Worm (Caenorhabditis elegans) whole organism, L4 larva: ENCODE measurements around the gene rsp-6.

ENCODE experiments used
- F37D6.2 ChIP-seq: sonication (generic microtip); optimal IDR thresholded peaks from 2 replicates; lab custom pipeline; 2016; ENCODE audit warnings: mild to moderate bottlenecking, missing genetic modification characterization, missing compliant biosample characterization
- T20F7.1 ChIP-seq: fragments of 200-800 bp; sonication (Bioruptor generic); optimal IDR thresholded peaks from 2 replicates; lab custom pipeline; 2018; ENCODE audit warnings: mild to moderate bottlenecking, missing genetic modification characterization, missing compliant biosample characterization
- T26A8.4 ChIP-seq: fragments of 200-800 bp; sonication (Bioruptor generic); IDR thresholded peaks from 2 replicates; pipeline ENCODE4 v1.3.6; 2022; ENCODE audit warnings: missing genetic modification characterization, missing compliant biosample characterization
- Y75B8A.6 ChIP-seq: fragments of 200-800 bp; sonication (Bioruptor generic); IDR thresholded peaks from 2 replicates; pipeline ENCODE4 v1.3.6; 2022; ENCODE audit warnings: missing genetic modification reagents, missing genetic modification characterization, missing compliant biosample characterization
- ZK546.5 ChIP-seq, 2 experiments: sonication (generic microtip); optimal IDR thresholded peaks; 2 replicates each; lab custom pipeline; 2017; ENCODE audit warnings: missing biosample characterization in 2 of 2, missing genetic modification characterization in 2 of 2
- aha-1 ChIP-seq: fragments of 150-350 bp; peaks from one replicate; lab custom pipeline; 2014; ENCODE audit warnings: missing biosample characterization, missing genetic modification characterization
- ama-1 ChIP-seq: fragments of 150-350 bp; optimal IDR thresholded peaks from 2 replicates; lab custom pipeline; 2014; ENCODE audit warnings: inconsistent platforms, mixed read lengths
- arid-1 ChIP-seq: fragments of 200-800 bp; sonication (Bioruptor generic); conservative IDR thresholded peaks from 2 replicates; pipeline ENCODE4 v1.3.6; 2022; ENCODE audit warnings: missing genetic modification reagents, missing genetic modification characterization, missing compliant biosample characterization
- attf-4 ChIP-seq: sonication (generic microtip); optimal IDR thresholded peaks from 3 replicates; lab custom pipeline; 2017; ENCODE audit warnings: missing biosample characterization, missing genetic modification characterization
- daf-16 ChIP-seq, 3 experiments: sonication (generic microtip); optimal IDR thresholded peaks; 2 replicates each; lab custom pipeline; 2016 to 2017; ENCODE audit warnings: missing genetic modification characterization in 3 of 3, missing genetic modification reagents in 3 of 3, mild to moderate bottlenecking in 2 of 3, missing compliant biosample characterization in 2 of 3, missing biosample characterization in 1 of 3, moderate library complexity in 1 of 3
- dmd-6 ChIP-seq: fragments of 200-800 bp; sonication (Bioruptor generic); IDR thresholded peaks from 2 replicates; pipeline ENCODE4 v1.3.6; 2022; ENCODE audit warnings: missing genetic modification reagents, missing genetic modification characterization, missing compliant biosample characterization
- dmd-8 ChIP-seq: fragments of 200-800 bp; sonication (Bioruptor generic); IDR thresholded peaks from 2 replicates; pipeline ENCODE4 v1.3.6; 2022; ENCODE audit warnings: missing genetic modification characterization, missing compliant biosample characterization
- dmd-9 ChIP-seq: fragments of 200-800 bp; sonication (Bioruptor generic); IDR thresholded peaks from 2 replicates; pipeline ENCODE4 v1.3.6; 2022; ENCODE audit warnings: missing genetic modification reagents, missing genetic modification characterization, missing compliant biosample characterization
- dpl-1 ChIP-seq: fragments of 150-350 bp; optimal IDR thresholded peaks from 2 replicates; lab custom pipeline; 2014; ENCODE audit warnings: missing biosample characterization, missing genetic modification reagents, missing genetic modification characterization
- egl-43 ChIP-seq: fragments of 200-800 bp; sonication (Bioruptor generic); IDR thresholded peaks from 2 replicates; pipeline ENCODE4 v1.3.6; 2022; ENCODE audit warnings: missing genetic modification reagents, missing genetic modification characterization, missing compliant biosample characterization
- fos-1 ChIP-seq: fragments of 150-350 bp; optimal IDR thresholded peaks from 2 replicates; lab custom pipeline; 2014; ENCODE audit warnings: missing biosample characterization, missing genetic modification characterization
- gei-8 ChIP-seq: fragments of 200-800 bp; sonication (Bioruptor generic); optimal IDR thresholded peaks from 2 replicates; lab custom pipeline; 2018; ENCODE audit warnings: mild to moderate bottlenecking, missing genetic modification characterization, missing compliant biosample characterization
- hif-1 ChIP-seq, 2 experiments: sonication (generic microtip); optimal IDR thresholded peaks; 2 replicates each; lab custom pipeline; 2016 to 2017; ENCODE audit warnings: missing compliant biosample characterization in 2 of 2, missing genetic modification characterization in 2 of 2, missing genetic modification reagents in 2 of 2, missing genotype in 2 of 2, mild to moderate bottlenecking in 1 of 2
- hlh-11 ChIP-seq: fragments of 200-800 bp; sonication (Bioruptor generic); optimal IDR thresholded peaks from 2 replicates; lab custom pipeline; 2018; ENCODE audit warnings: mild to moderate bottlenecking, missing genetic modification characterization, missing compliant biosample characterization
- lin-1 ChIP-seq: fragments of 200-800 bp; sonication (Bioruptor generic); IDR thresholded peaks from 2 replicates; pipeline ENCODE4 v1.3.6; 2022; ENCODE audit warnings: missing genetic modification reagents, missing genetic modification characterization, missing compliant biosample characterization
- lsy-2 ChIP-seq, 2 experiments: fragments of 150-350 bp in 1 of 2; sonication (generic microtip) in 1 of 2; optimal IDR thresholded peaks; 2 replicates each; lab custom pipeline; 2014 to 2017; ENCODE audit warnings: missing biosample characterization in 2 of 2, missing genetic modification characterization in 2 of 2
- mdl-1 ChIP-seq, 2 experiments: fragments of 150-350 bp in 1 of 2; sonication (generic microtip) in 1 of 2; optimal IDR thresholded peaks; 2 replicates each; lab custom pipeline; 2014 to 2017; ENCODE audit warnings: missing biosample characterization in 2 of 2, missing genetic modification characterization in 2 of 2
- nhr-10 ChIP-seq: fragments of 150-350 bp; optimal IDR thresholded peaks from 2 replicates; lab custom pipeline; 2014; ENCODE audit warnings: missing biosample characterization, missing genetic modification characterization
- nhr-11 ChIP-seq: fragments of 150-350 bp; optimal IDR thresholded peaks from 2 replicates; lab custom pipeline; 2014; ENCODE audit warnings: missing biosample characterization, missing genetic modification characterization
- nhr-28 ChIP-seq: fragments of 150-350 bp; optimal IDR thresholded peaks from 2 replicates; lab custom pipeline; 2014; ENCODE audit warnings: missing biosample characterization, missing genetic modification characterization
- nhr-41 ChIP-seq: fragments of 200-800 bp; sonication (Bioruptor generic); IDR thresholded peaks from 2 replicates; pipeline ENCODE4 v1.3.6; 2022; ENCODE audit warnings: missing genetic modification reagents, missing genetic modification characterization, missing compliant biosample characterization
- nhr-42 ChIP-seq: fragments of 200-800 bp; sonication (Bioruptor generic); IDR thresholded peaks from 2 replicates; pipeline ENCODE4 v1.3.6; 2022; ENCODE audit warnings: missing genetic modification characterization, missing compliant biosample characterization
- nhr-48 ChIP-seq: sonication (generic microtip); optimal IDR thresholded peaks from 2 replicates; lab custom pipeline; 2016; ENCODE audit warnings: mild to moderate bottlenecking, missing genetic modification characterization, missing compliant biosample characterization
- nhr-6 ChIP-seq: fragments of 150-350 bp; optimal IDR thresholded peaks from 2 replicates; lab custom pipeline; 2014; ENCODE audit warnings: missing biosample characterization, missing genetic modification characterization
- nhr-77 ChIP-seq: fragments of 150-350 bp; optimal IDR thresholded peaks from 2 replicates; lab custom pipeline; 2014; ENCODE audit warnings: missing biosample characterization, missing genetic modification characterization
- pha-4 ChIP-seq, 2 experiments: fragments of 150-350 bp in 1 of 2; fragments of 200-800 bp in 1 of 2; sonication (Bioruptor generic) in 1 of 2; IDR thresholded peaks in 1 of 2; optimal IDR thresholded peaks in 1 of 2; 2 replicates each; pipeline versions ENCODE4 v1.3.6 to Lab custom; 2014 to 2022; ENCODE audit warnings: missing genetic modification characterization in 2 of 2, missing genetic modification reagents in 2 of 2, missing biosample characterization in 1 of 2, missing compliant biosample characterization in 1 of 2
- php-3 ChIP-seq: fragments of 200-800 bp; sonication (Bioruptor generic); IDR thresholded peaks from 2 replicates; pipeline ENCODE4 v1.3.6; 2022; ENCODE audit warnings: missing genetic modification reagents, missing genetic modification characterization, missing compliant biosample characterization
- pqm-1 ChIP-seq: sonication (generic microtip); optimal IDR thresholded peaks from 2 replicates; lab custom pipeline; 2017; ENCODE audit warnings: missing biosample characterization, missing genetic modification characterization
- rbr-2 ChIP-seq: sonication (generic microtip); optimal IDR thresholded peaks from 2 replicates; lab custom pipeline; 2016; ENCODE audit warnings: missing genotype, missing genetic modification characterization, missing compliant biosample characterization
- saeg-2 ChIP-seq: fragments of 200-800 bp; sonication (Bioruptor generic); IDR thresholded peaks from 2 replicates; pipeline ENCODE4 v1.3.6; 2022; ENCODE audit warnings: missing genetic modification reagents, missing genetic modification characterization, missing compliant biosample characterization
- skn-1 ChIP-seq: fragments of 150-350 bp; optimal IDR thresholded peaks from 2 replicates; lab custom pipeline; 2014; ENCODE audit warnings: missing biosample characterization, missing genetic modification characterization
- snpc-1.2 ChIP-seq: fragments of 200-800 bp; sonication (Bioruptor generic); IDR thresholded peaks from 2 replicates; pipeline ENCODE4 v1.3.6; 2022; ENCODE audit warnings: missing genetic modification reagents, missing genetic modification characterization, missing compliant biosample characterization
- spr-1 ChIP-seq: sonication (generic microtip); optimal IDR thresholded peaks from 2 replicates; lab custom pipeline; 2016; ENCODE audit warnings: mild to moderate bottlenecking, missing genetic modification characterization, missing compliant biosample characterization
- tag-97 ChIP-seq: fragments of 200-800 bp; sonication (Bioruptor generic); IDR thresholded peaks from 2 replicates; pipeline ENCODE4 v1.3.6; 2022; ENCODE audit warnings: missing genetic modification characterization, missing compliant biosample characterization
- unc-130 ChIP-seq: sonication (generic microtip); optimal IDR thresholded peaks from 2 replicates; lab custom pipeline; 2016; ENCODE audit warnings: missing genetic modification reagents, missing genetic modification characterization, missing compliant biosample characterization
- unc-39 ChIP-seq: sonication (generic microtip); optimal IDR thresholded peaks from 2 replicates; lab custom pipeline; 2017; ENCODE audit warnings: missing biosample characterization, missing genetic modification characterization
- zfp-2 ChIP-seq: sonication (generic microtip); optimal IDR thresholded peaks from 2 replicates; lab custom pipeline; 2016; ENCODE audit warnings: mild to moderate bottlenecking, missing genetic modification characterization, missing compliant biosample characterization
- zfp-3 ChIP-seq: fragments of 200-800 bp; sonication (Bioruptor generic); conservative IDR thresholded peaks from 2 replicates; pipeline ENCODE4 v1.3.6; 2022; ENCODE audit warnings: missing genetic modification reagents, missing genetic modification characterization, missing compliant biosample characterization
- zip-11 ChIP-seq: fragments of 200-800 bp; sonication (Bioruptor generic); IDR thresholded peaks from 2 replicates; pipeline ENCODE4 v1.3.6; 2022; ENCODE audit warnings: missing genetic modification characterization, missing compliant biosample characterization
- ztf-7 ChIP-seq: fragments of 150-350 bp; optimal IDR thresholded peaks from 2 replicates; lab custom pipeline; 2014; ENCODE audit warnings: missing biosample characterization, missing genetic modification characterization

rsp-6 gene

ce11 chrIV:7796432-7797113 is 5.5 kb upstream of the rsp-6 start, which contains the start of gene sgo-1 (continued):
- no peak for TF ChIP-seq Y75B8A.6
- TF ChIP-seq snpc-1.2 (GFP tag; lab: Robert Waterston, UW): peak; percentile 87
- TF ChIP-seq zip-11 (GFP tag; lab: Robert Waterston, UW): no peak
- no peak for TF ChIP-seq rbr-2 (tag; lab: Kevin White, UChicago)
- no peak for TF ChIP-seq dmd-6 (GFP tag; lab: Robert Waterston, UW)

- TF ChIP-seq attf-4 (tag; lab: Kevin White, UChicago) (no peak), nhr-41 (GFP tag; lab: Robert Waterston, UW) (no peak), unc-130 (GFP tag; lab: Kevin White, UChicago) (no peak), gei-8 (GFP tag; lab: Kevin White, UChicago) (no peak), zfp-3 (GFP tag; lab: Robert Waterston, UW) (no peak), unc-39 (tag; lab: Kevin White, UChicago) (no peak), hif-1 (tag; optimal IDR thresholded peaks at IDR 0.05; lab: Kevin White, UChicago) (no peak), lin-1 (no peak), arid-1 (GFP tag; lab: Robert Waterston, UW) (no peak)
- TF ChIP-seq, all 104 proteins: peak for 0
Measured at ce11 chrIV:7794709-7795108, 3.7 kb upstream of the rsp-6 start, which contains the start of gene ntp-1. TSS of gene ntp-1 (minus strand) at chrIV:7794809.

ce11 chrIV:7791821-7792446 is 905 bp upstream of the rsp-6 start, which contains the start of gene C33H5.13:
TSS of gene C33H5.13 (minus strand) at chrIV:7792263.
- TF ChIP-seq unc-39 (tag; lab: Kevin White, UChicago): no peak
- no peak for TF ChIP-seq skn-1
- TF ChIP-seq dmd-6 (GFP tag; lab: Robert Waterston, UW): peak; percentile 8; the same call in 1 of the 2 replicates
- no peak for TF ChIP-seq fos-1 (tag; lab: Kevin White, UChicago)
- TF ChIP-seq pqm-1 (tag; lab: Kevin White, UChicago): peak; percentile 90
- no peak for TF ChIP-seq pha-4 (GFP tag; IDR thresholded peaks at IDR 0.05; lab: Robert Waterston, UW)
- TF ChIP-seq pha-4 (tag; optimal IDR thresholded peaks at IDR 0.05; lab: Kevin White, UChicago): no peak
- TF ChIP-seq F37D6.2: no peak
- TF ChIP-seq T26A8.4 (GFP tag; lab: Robert Waterston, UW): no peak
- peak; percentile 49 for TF ChIP-seq nhr-28 (tag; lab: Kevin White, UChicago)
- no peak for TF ChIP-seq nhr-11 (tag; lab: Kevin White, UChicago)
- TF ChIP-seq daf-16 (GFP tag; optimal IDR thresholded peaks at IDR 0.05; lab: Kevin White, UChicago): no peak
- peak; percentile 44 for TF ChIP-seq daf-16 (tag; optimal IDR thresholded peaks at IDR 0.05; lab: Kevin White, UChicago)
- TF ChIP-seq ztf-7 (tag; lab: Kevin White, UChicago): no peak
- no peak for TF ChIP-seq nhr-41 (GFP tag; lab: Robert Waterston, UW)
- TF ChIP-seq saeg-2: no peak
- TF ChIP-seq egl-43: no peak
- TF ChIP-seq dpl-1 (GFP tag; lab: Kevin White, UChicago): no peak
- TF ChIP-seq zfp-3 (GFP tag; lab: Robert Waterston, UW): no peak
- no peak for TF ChIP-seq Y75B8A.6
- TF ChIP-seq nhr-6 (tag; lab: Kevin White, UChicago): no peak
- no peak for TF ChIP-seq tag-97
- no peak for TF ChIP-seq nhr-48
- TF ChIP-seq hif-1 (tag; optimal IDR thresholded peaks at IDR 0.05; lab: Kevin White, UChicago): no peak
- no peak for TF ChIP-seq dmd-8 (GFP tag; lab: Robert Waterston, UW)
- TF ChIP-seq ama-1 (lab: Kevin White, UChicago): no peak
- peak in 1 of 2 experiments; percentile 18 for TF ChIP-seq lsy-2 (tag; optimal IDR thresholded peaks at IDR 0.05; lab: Kevin White, UChicago)
- TF ChIP-seq ZK546.5 (tag; optimal IDR thresholded peaks at IDR 0.05; lab: Kevin White, UChicago): no peak
- TF ChIP-seq mdl-1 (tag; optimal IDR thresholded peaks at IDR 0.05; lab: Kevin White, UChicago): no peak
- no peak for TF ChIP-seq dmd-9 (GFP tag; lab: Robert Waterston, UW)
- TF ChIP-seq nhr-42: no peak
- TF ChIP-seq nhr-77 (tag; lab: Kevin White, UChicago): peak; percentile 43
- TF ChIP-seq zfp-2 (tag; lab: Kevin White, UChicago): no peak
- no peak for TF ChIP-seq php-3 (GFP tag; lab: Robert Waterston, UW)
- peak; percentile 71 for TF ChIP-seq aha-1
- TF ChIP-seq T20F7.1: peak; percentile 18
- peak; percentile 61 for TF ChIP-seq hlh-11
- TF ChIP-seq nhr-10 (tag; lab: Kevin White, UChicago): no peak
- no peak for TF ChIP-seq spr-1 (tag; lab: Kevin White, UChicago)
